Worm (Caenorhabditis elegans) whole organism, mixed stage, embryonic: Measurements from ENCODE around the gene K05F1.1.

ENCODE experiments used
- M03D4.4 ChIP-seq: sonication (generic microtip); optimal IDR thresholded peaks from 2 replicates; lab custom pipeline; 2017; ENCODE audit warnings: mild to moderate bottlenecking, missing genetic modification characterization, missing compliant biosample characterization
- bed-3 ChIP-seq: fragments of 200-800 bp; sonication (Bioruptor generic); optimal IDR thresholded peaks from 3 replicates; lab custom pipeline; 2018; ENCODE audit warnings: mild to moderate bottlenecking, missing genetic modification characterization, moderate library complexity, missing compliant biosample characterization
- blmp-1 ChIP-seq: fragments of 150-350 bp; optimal IDR thresholded peaks from 2 replicates; lab custom pipeline; 2014; ENCODE audit warnings: missing biosample characterization, missing genetic modification characterization
- ceh-39 ChIP-seq: fragments of 150-350 bp; optimal IDR thresholded peaks from 2 replicates; lab custom pipeline; 2014; ENCODE audit warnings: missing biosample characterization, missing genetic modification characterization
- ceh-43 ChIP-seq: fragments of 200-800 bp; sonication (Bioruptor generic); optimal IDR thresholded peaks from 2 replicates; lab custom pipeline; 2018; ENCODE audit warnings: mild to moderate bottlenecking, missing genetic modification characterization, moderate library complexity, missing compliant biosample characterization
- ceh-83 ChIP-seq: fragments of 200-800 bp; sonication (Bioruptor generic); optimal IDR thresholded peaks from 2 replicates; lab custom pipeline; 2018; ENCODE audit warnings: mild to moderate bottlenecking, missing genetic modification characterization, missing compliant biosample characterization
- ces-1 ChIP-seq: fragments of 150-350 bp; optimal IDR thresholded peaks from 2 replicates; lab custom pipeline; 2014; ENCODE audit warnings: missing biosample characterization, missing genetic modification reagents, missing genetic modification characterization
- cnd-1 ChIP-seq: fragments of 200-800 bp; sonication (Bioruptor generic); optimal IDR thresholded peaks from 2 replicates; lab custom pipeline; 2018; ENCODE audit warnings: mild to moderate bottlenecking, missing genetic modification characterization, missing compliant biosample characterization
- drap-1 ChIP-seq: fragments of 200-800 bp; sonication (Bioruptor generic); optimal IDR thresholded peaks from 3 replicates; lab custom pipeline; 2018; ENCODE audit warnings: mild to moderate bottlenecking, missing genetic modification characterization, missing compliant biosample characterization
- elt-1 ChIP-seq: sonication (generic microtip); optimal IDR thresholded peaks from 2 replicates; lab custom pipeline; 2017; ENCODE audit warnings: missing genetic modification characterization, mild to moderate bottlenecking, missing compliant biosample characterization, antibody characterized with exemption, moderate library complexity, borderline replicate concordance; ENCODE audit not compliant: insufficient read depth
- elt-3 ChIP-seq: fragments of 150-350 bp; optimal IDR thresholded peaks from 2 replicates; lab custom pipeline; 2014; ENCODE audit warnings: missing biosample characterization, missing genetic modification characterization
- flh-1 ChIP-seq: fragments of 200-800 bp; sonication (Bioruptor generic); optimal IDR thresholded peaks from 2 replicates; lab custom pipeline; 2018; ENCODE audit warnings: mild to moderate bottlenecking, missing genetic modification characterization, moderate library complexity, missing compliant biosample characterization
- ham-2 ChIP-seq: fragments of 200-800 bp; sonication (Bioruptor generic); optimal IDR thresholded peaks from 2 replicates; lab custom pipeline; 2018; ENCODE audit warnings: mild to moderate bottlenecking, missing genetic modification characterization, missing compliant biosample characterization
- hlh-1 ChIP-seq: fragments of 150-350 bp; optimal IDR thresholded peaks from 2 replicates; lab custom pipeline; 2014; ENCODE audit warnings: missing biosample characterization, missing genetic modification reagents, missing genetic modification characterization
- lin-13 ChIP-seq: fragments of 150-350 bp; optimal IDR thresholded peaks from 2 replicates; lab custom pipeline; 2014; ENCODE audit warnings: missing biosample characterization, missing genetic modification characterization
- lin-32 ChIP-seq: fragments of 200-800 bp; sonication (Bioruptor generic); optimal IDR thresholded peaks from 2 replicates; lab custom pipeline; 2018; ENCODE audit warnings: mild to moderate bottlenecking, missing genetic modification characterization, missing compliant biosample characterization
- lsy-2 ChIP-seq: fragments of 150-350 bp; optimal IDR thresholded peaks from 2 replicates; lab custom pipeline; 2014; ENCODE audit warnings: missing biosample characterization, missing genetic modification characterization
- mab-5 ChIP-seq: fragments of 150-350 bp; optimal IDR thresholded peaks from 2 replicates; lab custom pipeline; 2014; ENCODE audit warnings: missing biosample characterization, missing genetic modification characterization
- mep-1 ChIP-seq: fragments of 150-350 bp; optimal IDR thresholded peaks from 2 replicates; lab custom pipeline; 2017; ENCODE audit warnings: missing biosample characterization, missing genetic modification reagents, missing genetic modification characterization, inconsistent platforms
- mls-2 ChIP-seq: sonication (generic microtip); optimal IDR thresholded peaks from 2 replicates; lab custom pipeline; 2016; ENCODE audit warnings: mild to moderate bottlenecking, missing genetic modification characterization, moderate library complexity, missing compliant biosample characterization
- nhr-12 ChIP-seq: fragments of 150-350 bp; optimal IDR thresholded peaks from 2 replicates; lab custom pipeline; 2014; ENCODE audit warnings: missing biosample characterization, missing genetic modification characterization
- nhr-2 ChIP-seq: fragments of 150-350 bp; optimal IDR thresholded peaks from 2 replicates; lab custom pipeline; 2014; ENCODE audit warnings: missing biosample characterization, missing genetic modification characterization
- nhr-237 ChIP-seq: fragments of 150-350 bp; optimal IDR thresholded peaks from 2 replicates; lab custom pipeline; 2014; ENCODE audit warnings: missing biosample characterization, missing genetic modification characterization
- nhr-28 ChIP-seq: fragments of 150-350 bp; optimal IDR thresholded peaks from 2 replicates; lab custom pipeline; 2014; ENCODE audit warnings: missing biosample characterization, missing genetic modification characterization
- nhr-76 ChIP-seq: sonication (generic microtip); optimal IDR thresholded peaks from 2 replicates; lab custom pipeline; 2017; ENCODE audit warnings: missing biosample characterization, missing genetic modification characterization
- pha-4 ChIP-seq: fragments of 150-350 bp; optimal IDR thresholded peaks from 2 replicates; lab custom pipeline; 2018; ENCODE audit warnings: missing biosample characterization, missing genetic modification reagents, missing genetic modification characterization
- sem-2 ChIP-seq: fragments of 200-800 bp; sonication (Bioruptor generic); optimal IDR thresholded peaks from 2 replicates; lab custom pipeline; 2018; ENCODE audit warnings: mild to moderate bottlenecking, missing genetic modification characterization, missing compliant biosample characterization
- snpc-4 ChIP-seq: fragments of 150-350 bp; optimal IDR thresholded peaks from 2 replicates; lab custom pipeline; 2014; ENCODE audit warnings: missing biosample characterization, missing genetic modification characterization
- sptf-1 ChIP-seq: sonication (generic microtip); optimal IDR thresholded peaks from 2 replicates; lab custom pipeline; 2017; ENCODE audit warnings: mild to moderate bottlenecking, missing genetic modification characterization, moderate library complexity, missing compliant biosample characterization
- tbx-8 ChIP-seq: fragments of 200-800 bp; sonication (Bioruptor generic); optimal IDR thresholded peaks from 2 replicates; lab custom pipeline; 2018; ENCODE audit warnings: mild to moderate bottlenecking, missing genetic modification characterization, moderate library complexity, missing compliant biosample characterization
- unc-120 ChIP-seq: sonication (generic microtip); optimal IDR thresholded peaks from 2 replicates; lab custom pipeline; 2017; ENCODE audit warnings: missing genetic modification characterization, missing compliant biosample characterization; ENCODE audit not compliant: poor library complexity, severe bottlenecking
- unc-39 ChIP-seq: fragments of 150-350 bp; optimal IDR thresholded peaks from 2 replicates; lab custom pipeline; 2014; ENCODE audit warnings: missing biosample characterization, missing genetic modification characterization
- unc-62 ChIP-seq: fragments of 150-350 bp; optimal IDR thresholded peaks from 2 replicates; lab custom pipeline; 2014; ENCODE audit warnings: missing biosample characterization, missing genetic modification reagents, missing genetic modification characterization
- zip-8 ChIP-seq: fragments of 150-350 bp; optimal IDR thresholded peaks from 2 replicates; lab custom pipeline; 2014; ENCODE audit warnings: missing biosample characterization, missing genetic modification characterization
- ztf-11 ChIP-seq: fragments of 150-350 bp; optimal IDR thresholded peaks from 2 replicates; lab custom pipeline; 2014; ENCODE audit warnings: missing biosample characterization, missing genetic modification characterization

Gene K05F1.1

ce11 chrII:5774120-5774519 lies 27.1 kb upstream of the K05F1.1 start, which contains the start of the genes dmd-5 and F10C1.1:
dmd-5 (minus strand) TSS chrII:5774220.
F10C1.1 (plus strand) TSS chrII:5774229.
- TF ChIP-seq nhr-76: no peak
- no peak for TF ChIP-seq tbx-8

- TF ChIP-seq snpc-4 (tag; lab: Kevin White, UChicago) (no peak), sem-2 (no peak), nhr-12 (tag; lab: Kevin White, UChicago) (no peak), mls-2 (tag; lab: Kevin White, UChicago) (no peak), M03D4.4 (tag; lab: Kevin White, UChicago) (no peak), ceh-43 (no peak), unc-120 (tag; lab: Kevin White, UChicago) (no peak), ces-1 (GFP tag; lab: Kevin White, UChicago) (no peak), pha-4 (tag; lab: Kevin White, UChicago) (no peak), lin-13 (tag; lab: Kevin White, UChicago) (no peak), nhr-2 (tag; lab: Kevin White, UChicago) (no peak), zip-8 (tag; lab: Kevin White, UChicago) (no peak)
- TF ChIP-seq, all 35 proteins: peak for 0
Observed at ce11 chrII:5774879-5775278, 26.3 kb upstream of the K05F1.1 start.

ce11 chrII:5777372-5777771 lies 23.8 kb upstream of the K05F1.1 start:
- no peak for TF ChIP-seq tbx-8
- TF ChIP-seq sem-2: no peak
- TF ChIP-seq lin-13 (tag; lab: Kevin White, UChicago): no peak
- no peak for TF ChIP-seq elt-1 (tag; lab: Kevin White, UChicago)
- TF ChIP-seq pha-4 (tag; lab: Kevin White, UChicago): no peak
- peak; percentile 94 for TF ChIP-seq nhr-2 (tag; lab: Kevin White, UChicago)

ce11 chrII:5779866-5780265 lies 21.3 kb upstream of the K05F1.1 start:
- no peak for TF ChIP-seq ztf-11 (tag; lab: Kevin White, UChicago)
- TF ChIP-seq elt-3: no peak
- peak; percentile 18 for TF ChIP-seq hlh-1 (tag; lab: Kevin White, UChicago)
- no peak for TF ChIP-seq pha-4 (tag; lab: Kevin White, UChicago)
- no peak for TF ChIP-seq sem-2
- TF ChIP-seq cnd-1 (tag; lab: Kevin White, UChicago): no peak
- TF ChIP-seq bed-3 (GFP tag; lab: Kevin White, UChicago): no peak
- no peak for TF ChIP-seq nhr-28 (tag; lab: Kevin White, UChicago)
- TF ChIP-seq nhr-12 (tag; lab: Kevin White, UChicago): no peak
- no peak for TF ChIP-seq ceh-43
- no peak for TF ChIP-seq blmp-1
- TF ChIP-seq flh-1 (GFP tag; lab: Kevin White, UChicago): no peak
- peak; percentile 42 for TF ChIP-seq unc-120 (tag; lab: Kevin White, UChicago)
- TF ChIP-seq ces-1 (GFP tag; lab: Kevin White, UChicago): peak; percentile 44
- no peak for TF ChIP-seq lsy-2
- TF ChIP-seq nhr-2 (tag; lab: Kevin White, UChicago): no peak

ce11 chrII:5781935-5782921 lies 19.0 kb upstream of the K05F1.1 start, which contains the start of gene K05F1.6:
K05F1.6 (plus strand) TSS chrII:5782520.
- TF ChIP-seq unc-120 (tag; lab: Kevin White, UChicago) (peak; percentile 89), elt-3 (no peak), mls-2 (tag; lab: Kevin White, UChicago) (peak; percentile 72), mab-5 (no peak), unc-62 (GFP tag; lab: Kevin White, UChicago) (no peak), blmp-1 (no peak), ham-2 (GFP tag; lab: Kevin White, UChicago) (peak; percentile 76), snpc-4 (tag; lab: Kevin White, UChicago) (no peak), ceh-83 (GFP tag; lab: Kevin White, UChicago) (peak; percentile 78), mep-1 (no peak), nhr-28 (tag; lab: Kevin White, UChicago) (no peak), unc-39 (tag; lab: Kevin White, UChicago) (no peak), sptf-1 (tag; lab: Kevin White, UChicago) (peak; percentile 81), ceh-39 (tag; lab: Kevin White, UChicago) (no peak), lin-32 (peak; percentile 45), elt-1 (tag; lab: Kevin White, UChicago) (no peak), ces-1 (GFP tag; lab: Kevin White, UChicago) (no peak), drap-1 (GFP tag; lab: Kevin White, UChicago) (peak; percentile 69), ztf-11 (tag; lab: Kevin White, UChicago) (no peak), nhr-2 (tag; lab: Kevin White, UChicago) (no peak), nhr-237 (tag; lab: Kevin White, UChicago) (no peak), sem-2 (peak; percentile 65), flh-1 (GFP tag; lab: Kevin White, UChicago) (peak; percentile 52), lsy-2 (no peak), M03D4.4 (tag; lab: Kevin White, UChicago) (peak; percentile 70), bed-3 (GFP tag; lab: Kevin White, UChicago) (peak; percentile 44), pha-4 (tag; lab: Kevin White, UChicago) (peak; percentile 16), nhr-12 (tag; lab: Kevin White, UChicago) (no peak), nhr-76 (no peak), tbx-8 (peak; percentile 36), zip-8 (tag; lab: Kevin White, UChicago) (no peak), lin-13 (tag; lab: Kevin White, UChicago) (peak; percentile 12), hlh-1 (tag; lab: Kevin White, UChicago) (peak; percentile 10)
